Fruit fly (Drosophila melanogaster) whole organism: ENCODE data around the gene Ero1L.

ENCODE experiments used
- CG8478 ChIP-seq: fragments of >200 bp; optimal IDR thresholded peaks from 2 replicates; lab custom pipeline; 2018; ENCODE audit warnings: inconsistent platforms
- Dll ChIP-seq: fragments of >200 bp; optimal IDR thresholded peaks from 2 replicates; lab custom pipeline; 2017
- EcR ChIP-seq, 2 experiments: fragments of >200 bp; optimal IDR thresholded peaks; 2 replicates each; lab custom pipeline; 2017; ENCODE audit warnings: missing biosample characterization in 2 of 2, missing genetic modification characterization in 2 of 2, missing genetic modification reagents in 2 of 2
- pan ChIP-seq: fragments of >200 bp; optimal IDR thresholded peaks from 2 replicates; lab custom pipeline; 2017
- psq ChIP-seq: fragments of >200 bp; optimal IDR thresholded peaks from 2 replicates; lab custom pipeline; 2017
- usp ChIP-seq: fragments of >200 bp; optimal IDR thresholded peaks from 2 replicates; lab custom pipeline; 2017; ENCODE audit warnings: missing biosample characterization, missing genetic modification characterization, mixed read lengths

dm6 chr3L:4215079-4215478, 44.9 kb downstream of the Ero1L start, which contains the start of gene Cpr64Ad:
- TF ChIP-seq pan (no peak), usp (no peak), CG8478 (no peak), psq (lab: Kevin White, UChicago) (no peak), EcR (GFP tag; optimal IDR thresholded peaks at IDR 0.05; lab: Kevin White, UChicago) (no peak), Dll (lab: Kevin White, UChicago) (no peak)
